Worm (Caenorhabditis elegans): ENCODE measurements around the gene str-264.

str-264 gene

ce11 chrV:15512856-15513756 lies 20.7 kb upstream of the str-264 start (continued):
- TF ChIP-seq Y53G8AR.9 (GFP tag; conservative IDR thresholded peaks at IDR 0.05) (peak; percentile 46; the same call in 1 of the 2 replicates), snpc-1.3 (tag; optimal IDR thresholded peaks at IDR 0.05; ENCODE audit: insufficient read depth) (no peak), pha-4 (tag; optimal IDR thresholded peaks at IDR 0.05) (no peak), zfh-2 (GFP tag; conservative IDR thresholded peaks at IDR 0.05) (peak; percentile 62), ekl-4 (GFP tag; IDR thresholded peaks at IDR 0.05) (peak; percentile 81), ZK185.1 (tag; optimal IDR thresholded peaks at IDR 0.05; ENCODE audit: poor library complexity, severe bottlenecking) (no peak), B0336.3 (GFP tag; IDR thresholded peaks at IDR 0.05) (peak; percentile 96), hrde-1 (tag; optimal IDR thresholded peaks at IDR 0.05; ENCODE audit: borderline replicate concordance) (peak; percentile 52), ama-1 (optimal IDR thresholded peaks at IDR 0.05) (no peak), ama-1 (GFP tag; optimal IDR thresholded peaks at IDR 0.05) (no peak), snpc-4 (GFP tag; optimal IDR thresholded peaks at IDR 0.05) (no peak), snpc-4 (tag; optimal IDR thresholded peaks at IDR 0.05) (peak in 2 of 4 experiments; percentile 6 to 23), athp-1 (tag; optimal IDR thresholded peaks at IDR 0.05) (no peak), zim-3 (tag; optimal IDR thresholded peaks at IDR 0.05) (no peak), tlf-1 (GFP tag; optimal IDR thresholded peaks at IDR 0.05) (peak; percentile 34), nfyb-1 (GFP tag; IDR thresholded peaks at IDR 0.05) (no peak), die-1 (tag; optimal IDR thresholded peaks at IDR 0.05) (peak; percentile 20), ceh-40 (GFP tag; IDR thresholded peaks at IDR 0.05) (0 out of 2 replicates have a peak, but pooled peaks have one; percentile 1), attf-3 (GFP tag; conservative IDR thresholded peaks at IDR 0.05) (no peak), xnd-1 (tag; optimal IDR thresholded peaks at IDR 0.05) (peak; percentile 46), sptf-2 (GFP tag; optimal IDR thresholded peaks at IDR 0.05) (no peak), ceh-27 (GFP tag; optimal IDR thresholded peaks at IDR 0.05) (peak; percentile 37), cebp-2 (GFP tag; IDR thresholded peaks at IDR 0.05) (no peak), tbp1 (GFP tag; optimal IDR thresholded peaks at IDR 0.05) (peak; percentile 41), hlh-26 (GFP tag; conservative IDR thresholded peaks at IDR 0.05) (0 out of 2 replicates have a peak, but pooled peaks have one; percentile 65), bed-1 (GFP tag; IDR thresholded peaks at IDR 0.05) (no peak), F39B2.1 (GFP tag; IDR thresholded peaks at IDR 0.05) (no peak), lag-1 (GFP tag; IDR thresholded peaks at IDR 0.05) (no peak), ccch-3 (GFP tag; optimal IDR thresholded peaks at IDR 0.05) (no peak), ceh-58 (GFP tag; IDR thresholded peaks at IDR 0.05) (0 out of 2 replicates have a peak, but pooled peaks have one; percentile 27), Y67H2A.10 (GFP tag; conservative IDR thresholded peaks at IDR 0.05) (no peak), lin-35 (GFP tag; optimal IDR thresholded peaks at IDR 0.05) (peak in 1 of 3 experiments; percentile 32), ztf-18 (tag; optimal IDR thresholded peaks at IDR 0.05) (peak; percentile 50)

ce11 chrV:15511613-15512216 lies 19.3 kb upstream of the str-264 start, which contains the start of gene rpl-38:
rpl-38 (plus strand) TSS chrV:15512166.
- TF ChIP-seq efl-1 (GFP tag; optimal IDR thresholded peaks at IDR 0.05) (peak; percentile 58), madf-3 (GFP tag; IDR thresholded peaks at IDR 0.05) (peak; percentile 58; the same call in 1 of the 2 replicates), hlh-12 (tag; optimal IDR thresholded peaks at IDR 0.05) (no peak), sdz-38 (tag; optimal IDR thresholded peaks at IDR 0.05) (no peak), ZK185.1 (tag; optimal IDR thresholded peaks at IDR 0.05; ENCODE audit: poor library complexity, severe bottlenecking) (peak; percentile 50), repo-1 (tag; optimal IDR thresholded peaks at IDR 0.05) (no peak), somi-1 (GFP tag; optimal IDR thresholded peaks at IDR 0.05) (no peak), nfya-2 (GFP tag; IDR thresholded peaks at IDR 0.05) (no peak), tlf-1 (GFP tag; optimal IDR thresholded peaks at IDR 0.05) (peak; percentile 63), D2030.7 (GFP tag; IDR thresholded peaks at IDR 0.05) (peak; percentile 84), Y53F4B.3 (GFP tag; IDR thresholded peaks at IDR 0.05) (no peak), F55B11.4 (tag; optimal IDR thresholded peaks at IDR 0.05; ENCODE audit: borderline replicate concordance, insufficient read depth) (no peak), rpc-1 (optimal IDR thresholded peaks at IDR 0.05) (no peak), rpc-1 (tag; optimal IDR thresholded peaks at IDR 0.05) (peak; percentile 7), mel-28 (tag; optimal IDR thresholded peaks at IDR 0.05; ENCODE audit: borderline replicate concordance) (peak; percentile 2), sea-2 (GFP tag; IDR thresholded peaks at IDR 0.05) (no peak), nhr-179 (tag; optimal IDR thresholded peaks at IDR 0.05) (no peak)

Measured in whole organism, young adult.